Worm (Caenorhabditis elegans): ENCODE data around the gene ubh-2.

- no peak for TF ChIP-seq R02D3.7 (tag; optimal IDR thresholded peaks at IDR 0.05)
- TF ChIP-seq aly-2 (tag; optimal IDR thresholded peaks at IDR 0.05) = no peak
- no peak for TF ChIP-seq mdl-1 (tag; optimal IDR thresholded peaks at IDR 0.05)
- no peak for TF ChIP-seq lin-39 (tag; optimal IDR thresholded peaks at IDR 0.05)
- no peak for TF ChIP-seq daf-16 (GFP tag; optimal IDR thresholded peaks at IDR 0.05)
- TF ChIP-seq daf-16 (tag; optimal IDR thresholded peaks at IDR 0.05) = no peak
- TF ChIP-seq ztf-11 (tag; optimal IDR thresholded peaks at IDR 0.05) = no peak
- no peak for TF ChIP-seq Y105C5A.15 (GFP tag; IDR thresholded peaks at IDR 0.05)
- TF ChIP-seq mdt-29 (GFP tag; IDR thresholded peaks at IDR 0.05) = no peak
Observed at ce11 chrV:6496611-6497158, 12.9 kb downstream of the ubh-2 start, which contains the start of gene dgtr-1.
